Worm (Caenorhabditis elegans): ENCODE results near the gene psf-1.

psf-1 gene

DNA sequence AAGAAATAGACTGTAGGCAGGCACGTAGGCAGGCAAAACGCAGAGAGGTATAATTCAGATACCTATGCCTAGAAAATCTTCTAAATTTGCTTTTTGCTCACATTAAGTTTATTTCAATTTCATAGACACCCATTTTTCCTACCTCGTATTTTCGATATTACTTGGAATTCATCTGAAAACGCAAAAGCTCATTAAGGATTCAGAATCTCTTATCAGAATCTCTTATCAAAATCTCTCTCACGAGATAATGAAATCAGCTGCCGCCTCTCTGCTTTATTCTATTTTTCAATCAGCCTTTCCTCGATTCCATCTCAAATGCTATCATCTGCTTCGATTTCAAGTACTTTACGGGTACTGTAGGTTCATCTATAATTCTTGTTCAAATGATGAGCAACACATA, 16.6 kb upstream of the psf-1 start:
- TF ChIP-seq dox-1 (GFP tag; IDR thresholded peaks at IDR 0.05) (no peak), mcd-1 (GFP tag; IDR thresholded peaks at IDR 0.05) (no peak), fkh-3 (tag; optimal IDR thresholded peaks at IDR 0.05) (no peak), nhr-80 (tag; optimal IDR thresholded peaks at IDR 0.05) (no peak), ztf-3 (GFP tag; optimal IDR thresholded peaks at IDR 0.05) (no peak), tbp1 (GFP tag; optimal IDR thresholded peaks at IDR 0.05) (no peak)

ce11 chrII:9954885-9955284, 13.6 kb upstream of the psf-1 start, which contains the start of gene egl-43:
egl-43 (plus strand) TSS chrII:9955185.
- TF ChIP-seq ceh-100 (GFP tag; IDR thresholded peaks at IDR 0.05) (no peak), him-1 (tag; optimal IDR thresholded peaks at IDR 0.05) (no peak), ztf-22 (GFP tag; optimal IDR thresholded peaks at IDR 0.05) (no peak), Y53F4B.3 (GFP tag; IDR thresholded peaks at IDR 0.05) (no peak), snpc-1.3 (tag; optimal IDR thresholded peaks at IDR 0.05; ENCODE audit: insufficient read depth) (no peak), mcd-1 (GFP tag; IDR thresholded peaks at IDR 0.05) (no peak), akir-1 (GFP tag; optimal IDR thresholded peaks at IDR 0.05) (no peak), lir-1 (GFP tag; conservative IDR thresholded peaks at IDR 0.05) (no peak), attf-3 (GFP tag; conservative IDR thresholded peaks at IDR 0.05) (no peak), nfya-2 (GFP tag; IDR thresholded peaks at IDR 0.05) (no peak), zim-3 (tag; optimal IDR thresholded peaks at IDR 0.05) (no peak), ekl-4 (GFP tag; IDR thresholded peaks at IDR 0.05) (no peak)

ce11 chrII:9956116-9956515, 12.4 kb upstream of the psf-1 start:
- TF ChIP-seq sdz-38 (tag; optimal IDR thresholded peaks at IDR 0.05) = no peak
- no peak for TF ChIP-seq mel-28 (tag; optimal IDR thresholded peaks at IDR 0.05; ENCODE audit: borderline replicate concordance)
- TF ChIP-seq madf-10 (tag; optimal IDR thresholded peaks at IDR 0.05) = no peak
- no peak for TF ChIP-seq atf-7 (tag; optimal IDR thresholded peaks at IDR 0.05)
- TF ChIP-seq lin-26 (GFP tag; IDR thresholded peaks at IDR 0.05) = no peak
- TF ChIP-seq bed-2 (GFP tag; IDR thresholded peaks at IDR 0.05) = no peak
- TF ChIP-seq egl-44 (GFP tag; IDR thresholded peaks at IDR 0.05) = no peak
- no peak for TF ChIP-seq aptf-3 (GFP tag; IDR thresholded peaks at IDR 0.05)
- no peak for TF ChIP-seq Y79H2A.3 (GFP tag; conservative IDR thresholded peaks at IDR 0.05)
- no peak for TF ChIP-seq lin-35 (GFP tag; optimal IDR thresholded peaks at IDR 0.05)
- no peak for TF ChIP-seq tlf-1 (GFP tag; optimal IDR thresholded peaks at IDR 0.05)
- no peak for TF ChIP-seq lsl-1 (GFP tag; optimal IDR thresholded peaks at IDR 0.05)
- TF ChIP-seq egl-18 (GFP tag; IDR thresholded peaks at IDR 0.05) = no peak
- TF ChIP-seq ceh-40 (GFP tag; IDR thresholded peaks at IDR 0.05) = no peak
- TF ChIP-seq die-1 (tag; optimal IDR thresholded peaks at IDR 0.05) = no peak
- TF ChIP-seq sptf-2 (GFP tag; optimal IDR thresholded peaks at IDR 0.05) = no peak
- TF ChIP-seq sea-2 (GFP tag; IDR thresholded peaks at IDR 0.05) = no peak
- TF ChIP-seq egrh-3 (GFP tag; IDR thresholded peaks at IDR 0.05) = no peak
- TF ChIP-seq ztf-6 (GFP tag; IDR thresholded peaks at IDR 0.05) = no peak

DNA sequence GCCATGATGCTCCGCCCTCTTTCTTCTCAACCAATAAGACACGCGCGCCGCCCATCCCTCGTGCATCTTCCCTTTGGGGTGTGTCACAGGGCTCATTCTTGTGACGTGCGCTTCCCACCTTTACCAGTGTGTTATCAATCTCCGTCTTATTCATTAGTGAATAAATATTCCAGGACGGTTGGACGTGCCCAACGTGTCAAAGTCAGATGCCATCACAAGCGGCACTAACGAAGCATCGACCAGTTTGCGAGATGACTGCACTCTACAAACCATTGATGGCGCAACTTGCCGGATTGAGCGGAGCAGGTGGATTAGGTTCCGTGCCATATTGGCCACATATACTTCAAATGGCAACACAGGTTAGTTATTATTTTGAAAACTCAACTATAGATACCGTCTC, 8.3 kb upstream of the psf-1 start:
- TF ChIP-seq snpc-3.4 (tag; optimal IDR thresholded peaks at IDR 0.05) = no peak
- 0 out of 2 replicates have a peak, but pooled peaks have one; percentile 20 for TF ChIP-seq zfh-2 (GFP tag; conservative IDR thresholded peaks at IDR 0.05)
